Worm (Caenorhabditis elegans) whole organism, L1 larva: ENCODE data around the gene F13B6.1.

Experiments used
- aly-2 ChIP-seq: fragments of 150-350 bp; optimal IDR thresholded peaks from 2 replicates; lab custom pipeline; 2014; ENCODE audit warnings: missing biosample characterization, missing genetic modification characterization
- hlh-4 ChIP-seq: sonication (generic microtip); optimal IDR thresholded peaks from 2 replicates; lab custom pipeline; 2016; ENCODE audit warnings: mild to moderate bottlenecking, missing genetic modification characterization, missing compliant biosample characterization
- nhr-237 ChIP-seq: fragments of 150-350 bp; optimal IDR thresholded peaks from 2 replicates; lab custom pipeline; 2014; ENCODE audit warnings: missing biosample characterization, missing genetic modification characterization
- pqm-1 ChIP-seq: sonication (generic microtip); optimal IDR thresholded peaks from 3 replicates; lab custom pipeline; 2017; ENCODE audit warnings: missing biosample characterization, missing genetic modification characterization
- unc-62 ChIP-seq: fragments of 150-350 bp; optimal IDR thresholded peaks from 2 replicates; lab custom pipeline; 2014; ENCODE audit warnings: missing biosample characterization, missing genetic modification reagents, missing genetic modification characterization

DNA sequence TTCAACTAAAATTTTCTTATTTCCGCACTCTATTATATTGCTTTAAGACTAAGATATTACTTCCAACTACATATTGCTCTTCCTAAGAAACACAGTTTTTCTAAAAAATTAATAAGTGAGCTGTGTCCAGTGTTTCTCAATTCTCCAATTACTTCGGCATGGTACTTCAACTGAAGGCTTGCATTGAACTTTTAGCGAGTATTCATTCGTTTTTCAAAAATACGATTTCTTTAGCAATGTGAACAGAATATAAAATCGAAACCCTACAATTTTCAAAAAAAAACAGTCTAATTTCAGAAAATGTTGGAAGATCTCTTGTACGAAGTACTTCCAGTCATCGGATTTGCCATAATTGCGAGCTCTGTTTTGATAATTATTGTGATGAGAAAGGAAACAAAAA, 35.4 kb upstream of the F13B6.1 start, which contains the start of gene srtx-1:
- no peak for TF ChIP-seq nhr-237 (tag; lab: Kevin White, UChicago)
- TF ChIP-seq hlh-4 (tag; lab: Kevin White, UChicago): no peak
- no peak for TF ChIP-seq unc-62 (GFP tag; lab: Kevin White, UChicago)
- no peak for TF ChIP-seq aly-2
- no peak for TF ChIP-seq pqm-1 (tag; lab: Kevin White, UChicago)
